Worm (Caenorhabditis elegans): ENCODE data around the gene F38B6.6.

ce11 chrX:6738535-6738934 is 48.6 kb upstream of the F38B6.6 start:
- TF ChIP-seq tbx-2 (tag; optimal IDR thresholded peaks at IDR 0.05) (no peak), pha-4 (tag; optimal IDR thresholded peaks at IDR 0.05) (no peak), ceh-48 (tag; optimal IDR thresholded peaks at IDR 0.05) (no peak), pag-3 (tag; optimal IDR thresholded peaks at IDR 0.05; ENCODE audit: borderline replicate concordance) (no peak), ceh-9 (tag; optimal IDR thresholded peaks at IDR 0.05) (no peak), nfya-1 (tag; optimal IDR thresholded peaks at IDR 0.05) (no peak), ama-1 (optimal IDR thresholded peaks at IDR 0.05) (no peak)

All from whole organism, late embryonic.